Fruit fly (Drosophila melanogaster) whole organism, embryonic: Measurements from ENCODE around the gene CG10252.

Source experiments
- CG12219 ChIP-seq: fragments of 200-800 bp; sonication (Bioruptor generic); optimal IDR thresholded peaks from 3 replicates; lab custom pipeline; 2018; ENCODE audit warnings: missing biosample characterization, mild to moderate bottlenecking, missing genetic modification characterization
- CG13894 ChIP-seq: fragments of 200-800 bp; sonication (Bioruptor generic); optimal IDR thresholded peaks from 3 replicates; lab custom pipeline; 2018; ENCODE audit warnings: missing biosample characterization, mild to moderate bottlenecking, missing genetic modification characterization, moderate library complexity
- D ChIP-seq, 2 experiments: fragments of 200-800 bp in 1 of 2; fragments of >200 bp in 1 of 2; sonication (Bioruptor generic) in 1 of 2; optimal IDR thresholded peaks; 2 replicates in 1 of 2; 3 replicates in 1 of 2; lab custom pipeline; 2017; ENCODE audit warnings: mild to moderate bottlenecking in 1 of 2, missing biosample characterization in 1 of 2, missing genetic modification characterization in 1 of 2, missing genetic modification reagents in 1 of 2
- ap ChIP-seq: fragments of 200-800 bp; sonication (Bioruptor generic); IDR thresholded peaks from 2 replicates; pipeline ENCODE4 v1.3.6; 2022; ENCODE audit warnings: missing biosample characterization, missing genetic modification characterization
- cas ChIP-seq: fragments of 200-800 bp; sonication (Bioruptor generic); IDR thresholded peaks from 2 replicates; pipeline ENCODE4 v1.3.6; 2022; ENCODE audit warnings: missing biosample characterization, missing genetic modification characterization
- hth ChIP-seq: fragments of >200 bp; optimal IDR thresholded peaks from 2 replicates; lab custom pipeline; 2017; ENCODE audit warnings: inconsistent platforms
- mld ChIP-seq: fragments of 200-800 bp; sonication (Bioruptor generic); IDR thresholded peaks from 3 replicates; pipeline ENCODE4 v1.3.6; 2022; ENCODE audit warnings: missing biosample characterization, missing genetic modification characterization; ENCODE audit not compliant: partially characterized antibody
- otp ChIP-seq: fragments of 200-800 bp; sonication (Bioruptor generic); IDR thresholded peaks from 3 replicates; pipeline ENCODE4, ENCODE4 v1.3.6; 2022; ENCODE audit warnings: missing biosample characterization, missing genetic modification characterization
- tin ChIP-seq: fragments of 200-800 bp; sonication (Bioruptor generic); optimal IDR thresholded peaks from 3 replicates; lab custom pipeline; 2016; ENCODE audit warnings: missing biosample characterization, missing genetic modification characterization
- tx ChIP-seq: fragments of 200-800 bp; sonication (Bioruptor generic); optimal IDR thresholded peaks from 2 replicates; lab custom pipeline; 2016; ENCODE audit warnings: missing biosample characterization, missing genetic modification characterization

DNA sequence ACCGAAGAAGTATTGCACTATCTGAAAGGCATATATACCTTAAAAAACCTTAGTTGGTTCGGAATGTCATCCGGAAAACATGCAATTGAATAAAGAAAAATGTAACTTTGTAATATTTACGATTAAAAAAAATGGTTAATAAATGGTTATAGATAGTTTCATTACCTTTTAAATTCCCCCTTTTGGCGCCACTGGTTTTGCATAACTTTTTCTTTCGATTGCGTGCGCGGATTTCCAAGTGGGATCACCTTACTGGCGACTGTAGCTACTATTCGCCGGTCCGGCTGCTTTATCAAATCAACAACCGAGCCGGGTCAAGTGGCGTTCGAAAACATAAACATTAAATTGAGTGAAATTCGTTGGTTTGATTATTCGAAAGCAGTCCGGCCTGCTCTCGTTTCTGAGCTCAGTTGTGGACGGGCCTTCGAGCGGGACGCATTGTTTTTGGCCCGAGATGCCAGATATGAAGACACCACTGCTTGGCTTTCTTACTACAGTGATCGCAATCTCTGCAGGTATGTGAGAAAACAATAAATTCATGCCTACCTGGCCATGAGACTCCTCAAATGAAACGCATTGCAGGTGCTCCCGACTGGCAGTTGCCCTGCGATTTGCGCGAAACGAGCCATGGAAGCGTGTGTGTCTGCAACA is 8.5 kb upstream of the CG10252 start, which contains the start of gene Gba1b:
- TF ChIP-seq D (optimal IDR thresholded peaks at IDR 0.05; lab: Kevin White, UChicago) (no peak), D (GFP tag; optimal IDR thresholded peaks at IDR 0.05; lab: Kevin White, UChicago) (no peak), ap (GFP tag; lab: Robert Waterston, UW) (no peak), tin (no peak), tx (GFP tag; lab: Kevin White, UChicago) (no peak), hth (no peak), CG12219 (GFP tag; lab: Kevin White, UChicago) (no peak), CG13894 (no peak), mld (GFP tag; lab: Robert Waterston, UW) (no peak), cas (GFP tag; lab: Robert Waterston, UW) (no peak), otp (GFP tag; lab: Robert Waterston, UW) (no peak)
